Worm (Caenorhabditis elegans) whole organism, young adult: ENCODE data around the gene C50F7.9.

Source experiments
- T07F8.4 ChIP-seq: sonication (generic microtip); optimal IDR thresholded peaks from 2 replicates; lab custom pipeline; 2016; ENCODE audit warnings: mild to moderate bottlenecking, missing genetic modification characterization, moderate library complexity, missing compliant biosample characterization
- him-1 ChIP-seq: sonication (generic microtip); optimal IDR thresholded peaks from 2 replicates; lab custom pipeline; 2016; ENCODE audit warnings: missing genotype, missing genetic modification reagents, missing genetic modification characterization, missing compliant biosample characterization
- hsf-1 ChIP-seq: fragments of 200-800 bp; sonication (Bioruptor generic); IDR thresholded peaks from 2 replicates; pipeline ENCODE4 v1.3.6; 2022; ENCODE audit warnings: missing genetic modification reagents, missing genetic modification characterization, missing compliant biosample characterization
- lin-35 ChIP-seq, 3 experiments: fragments of 150-350 bp in 2 of 3; sonication (generic microtip) in 1 of 3; optimal IDR thresholded peaks; 2 replicates each; lab custom pipeline; 2014 to 2018; ENCODE audit warnings: missing biosample characterization in 3 of 3, missing genetic modification characterization in 3 of 3, missing genetic modification reagents in 3 of 3
- madf-10 ChIP-seq: sonication (generic microtip); optimal IDR thresholded peaks from 2 replicates; lab custom pipeline; 2016; ENCODE audit warnings: mild to moderate bottlenecking, missing genetic modification characterization, missing compliant biosample characterization
- mel-28 ChIP-seq: sonication (generic microtip); optimal IDR thresholded peaks from 2 replicates; lab custom pipeline; 2016; ENCODE audit warnings: borderline replicate concordance, mild to moderate bottlenecking, missing genetic modification characterization, missing compliant biosample characterization
- nhr-90 ChIP-seq: sonication (generic microtip); optimal IDR thresholded peaks from 2 replicates; lab custom pipeline; 2016; ENCODE audit warnings: missing genotype, mild to moderate bottlenecking, missing genetic modification characterization, missing compliant biosample characterization
- pha-4 ChIP-seq: fragments of 150-350 bp; sonication (generic microtip); optimal IDR thresholded peaks from 2 replicates; lab custom pipeline; 2014; ENCODE audit warnings: missing biosample characterization, missing genetic modification reagents, missing genetic modification characterization
- snpc-4 ChIP-seq, 5 experiments: fragments of 150-350 bp in 1 of 5; sonication (generic microtip) in 4 of 5; optimal IDR thresholded peaks; 2 replicates each; lab custom pipeline; 2014 to 2018; ENCODE audit warnings: missing genetic modification characterization in 5 of 5, missing biosample characterization in 3 of 5, antibody characterized with exemption in 2 of 5, mild to moderate bottlenecking in 2 of 5, missing compliant biosample characterization in 2 of 5, missing genotype in 2 of 5, moderate library complexity in 2 of 5, missing genetic modification reagents in 1 of 5
- xnd-1 ChIP-seq: sonication (generic microtip); optimal IDR thresholded peaks from 2 replicates; lab custom pipeline; 2016; ENCODE audit warnings: missing genotype, missing genetic modification reagents, missing genetic modification characterization, missing compliant biosample characterization

ce11 chrIV:7736616-7737015 lies 4.8 kb upstream of the C50F7.9 start:
- TF ChIP-seq nhr-90 (no peak), pha-4 (tag; lab: Kevin White, UChicago) (no peak), him-1 (no peak), xnd-1 (no peak), lin-35 (GFP tag; optimal IDR thresholded peaks at IDR 0.05; lab: Kevin White, UChicago) (no peak), mel-28 (tag; lab: Kevin White, UChicago) (no peak), hsf-1 (GFP tag; lab: Robert Waterston, UW) (no peak), madf-10 (tag; lab: Kevin White, UChicago) (no peak), T07F8.4 (no peak), snpc-4 (GFP tag; optimal IDR thresholded peaks at IDR 0.05; lab: Kevin White, UChicago) (no peak), snpc-4 (tag; optimal IDR thresholded peaks at IDR 0.05; lab: Kevin White, UChicago) (no peak)
